Worm (Caenorhabditis elegans) whole organism, late embryonic: ENCODE data around the gene C09E8.1.
"Not testable (repeated sequence)": the region's sequence is repeated elsewhere in the genome, so short reads cannot be mapped to it uniquely, and the experiment has no call there.

ENCODE experiments used
- C38D4.7 ChIP-seq: fragments of 200-800 bp; sonication (Bioruptor generic); optimal IDR thresholded peaks from 2 replicates; lab custom pipeline; 2018; ENCODE audit warnings: mild to moderate bottlenecking, missing genetic modification characterization, moderate library complexity, missing compliant biosample characterization
- ceh-2 ChIP-seq: sonication (generic microtip); optimal IDR thresholded peaks from 2 replicates; lab custom pipeline; 2016; ENCODE audit warnings: missing genotype, missing genetic modification characterization, missing compliant biosample characterization
- ceh-22 ChIP-seq: sonication (generic microtip); optimal IDR thresholded peaks from 2 replicates; lab custom pipeline; 2017; ENCODE audit warnings: missing biosample characterization, missing genetic modification characterization
- ceh-30 ChIP-seq: fragments of 150-350 bp; optimal IDR thresholded peaks from 2 replicates; lab custom pipeline; 2014; ENCODE audit warnings: missing biosample characterization, missing genetic modification characterization
- ceh-31 ChIP-seq: sonication (generic microtip); optimal IDR thresholded peaks from 2 replicates; lab custom pipeline; 2016; ENCODE audit warnings: missing genetic modification characterization, missing compliant biosample characterization
- ceh-34 ChIP-seq: sonication (generic microtip); optimal IDR thresholded peaks from 2 replicates; lab custom pipeline; 2016; ENCODE audit warnings: mild to moderate bottlenecking, missing genetic modification characterization, missing compliant biosample characterization
- ceh-9 ChIP-seq: sonication (generic microtip); optimal IDR thresholded peaks from 2 replicates; lab custom pipeline; 2016; ENCODE audit warnings: mild to moderate bottlenecking, missing genetic modification characterization, inconsistent platforms, missing compliant biosample characterization
- dmd-4 ChIP-seq: sonication (generic microtip); optimal IDR thresholded peaks from 2 replicates; lab custom pipeline; 2016; ENCODE audit warnings: borderline replicate concordance, missing genetic modification characterization, missing compliant biosample characterization
- elt-2 ChIP-seq: sonication (generic microtip); optimal IDR thresholded peaks from 2 replicates; lab custom pipeline; 2016; ENCODE audit warnings: missing genetic modification reagents, missing genetic modification characterization, missing compliant biosample characterization
- elt-4 ChIP-seq: sonication (generic microtip); optimal IDR thresholded peaks from 2 replicates; lab custom pipeline; 2016; ENCODE audit warnings: missing genetic modification characterization, missing compliant biosample characterization
- hlh-30 ChIP-seq: sonication (generic microtip); optimal IDR thresholded peaks from 2 replicates; lab custom pipeline; 2017; ENCODE audit warnings: antibody characterized with exemption, missing genetic modification characterization, missing compliant biosample characterization; ENCODE audit not compliant: insufficient read depth
- hlh-6 ChIP-seq: sonication (generic microtip); optimal IDR thresholded peaks from 2 replicates; lab custom pipeline; 2016; ENCODE audit warnings: missing genotype, missing genetic modification characterization, missing compliant biosample characterization
- pat-9 ChIP-seq: fragments of 200-800 bp; sonication (Bioruptor generic); optimal IDR thresholded peaks from 2 replicates; lab custom pipeline; 2018; ENCODE audit warnings: mild to moderate bottlenecking, missing genetic modification characterization, moderate library complexity, missing compliant biosample characterization
- pax-1 ChIP-seq: fragments of 150-350 bp; optimal IDR thresholded peaks from 2 replicates; lab custom pipeline; 2014; ENCODE audit warnings: missing biosample characterization, missing genetic modification characterization
- pha-2 ChIP-seq: sonication (generic microtip); optimal IDR thresholded peaks from 2 replicates; lab custom pipeline; 2017; ENCODE audit warnings: mild to moderate bottlenecking, missing genetic modification characterization, missing compliant biosample characterization
- sox-2 ChIP-seq: fragments of 200-800 bp; sonication (Bioruptor generic); IDR thresholded peaks from 2 replicates; pipeline ENCODE4 v1.3.6; 2022; ENCODE audit warnings: missing genetic modification reagents, missing genetic modification characterization, missing compliant biosample characterization
- sox-4 ChIP-seq: sonication (generic microtip); optimal IDR thresholded peaks from 2 replicates; lab custom pipeline; 2017; ENCODE audit warnings: mild to moderate bottlenecking, missing genetic modification characterization, inconsistent platforms, missing compliant biosample characterization
- syd-9 ChIP-seq: sonication (generic microtip); optimal IDR thresholded peaks from 2 replicates; lab custom pipeline; 2016; ENCODE audit warnings: mild to moderate bottlenecking, missing genetic modification characterization, moderate library complexity, missing compliant biosample characterization
- unc-42 ChIP-seq: sonication (generic microtip); optimal IDR thresholded peaks from 2 replicates; lab custom pipeline; 2016; ENCODE audit warnings: missing genotype, missing genetic modification characterization, missing compliant biosample characterization
- zip-5 ChIP-seq: sonication (generic microtip); optimal IDR thresholded peaks from 2 replicates; lab custom pipeline; 2016; ENCODE audit warnings: missing genetic modification characterization, missing compliant biosample characterization
- ztf-16 ChIP-seq: sonication (generic microtip); optimal IDR thresholded peaks from 2 replicates; lab custom pipeline; 2017; ENCODE audit warnings: missing genetic modification characterization, missing compliant biosample characterization

The C09E8.1 gene

ce11 chrII:606033-606432 is 49.7 kb downstream of the C09E8.1 start, which contains the start of gene W04H10.5:
TSS of gene W04H10.5 (plus strand) at chrII:606333.
- TF ChIP-seq ceh-34 (tag; lab: Kevin White, UChicago) (no peak), sox-2 (GFP tag; lab: Robert Waterston, UW) (no peak), hlh-6 (tag; lab: Kevin White, UChicago) (no peak)

DNA sequence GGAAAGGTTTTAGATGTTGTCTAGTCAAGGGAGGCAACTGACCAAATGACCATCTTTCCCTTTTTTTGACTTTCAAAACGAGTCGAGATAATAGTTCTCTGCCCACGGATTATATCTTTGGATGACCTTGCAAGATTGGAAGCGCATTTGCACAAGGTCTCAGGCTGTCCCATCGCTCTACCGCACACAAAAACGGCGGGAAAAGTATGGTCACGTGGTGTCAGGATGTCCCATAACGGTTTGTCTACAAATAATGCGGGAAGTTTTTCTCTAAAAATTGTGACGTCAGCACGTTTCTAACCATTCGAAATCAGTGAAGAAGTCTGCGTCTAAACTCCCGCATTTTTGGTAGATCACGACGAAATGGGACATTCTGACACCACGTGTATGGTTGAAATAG is 52.1 kb downstream of the C09E8.1 start, which contains the start of gene W04H10.6:
TSS of gene W04H10.6 (minus strand) at position 101 of the 400 bp plus-strand sequence.
- TF ChIP-seq hlh-30 (tag; lab: Kevin White, UChicago) (peak; percentile 18), ztf-16 (tag; lab: Kevin White, UChicago) (no peak), sox-4 (tag; lab: Kevin White, UChicago) (no peak), pat-9 (tag; lab: Kevin White, UChicago) (no peak), elt-4 (tag; lab: Kevin White, UChicago) (no peak), elt-2 (tag; lab: Kevin White, UChicago) (no peak)

ce11 chrII:608757-609156 is 52.5 kb downstream of the C09E8.1 start, which contains the start of gene W04H10.1:
TSS of gene W04H10.1 (plus strand) at chrII:609057.
- TF ChIP-seq zip-5 (tag; lab: Kevin White, UChicago): no peak
- no peak for TF ChIP-seq ceh-9 (tag; lab: Kevin White, UChicago)
- TF ChIP-seq sox-4 (tag; lab: Kevin White, UChicago): no peak
- no peak for TF ChIP-seq dmd-4 (tag; lab: Kevin White, UChicago)
- no peak for TF ChIP-seq unc-42 (tag; lab: Kevin White, UChicago)
- no peak for TF ChIP-seq C38D4.7
- TF ChIP-seq ceh-30 (tag; lab: Kevin White, UChicago): no peak
- TF ChIP-seq pax-1 (tag; lab: Kevin White, UChicago): no peak
- no peak for TF ChIP-seq sox-2 (GFP tag; lab: Robert Waterston, UW)
- no peak for TF ChIP-seq syd-9 (tag; lab: Kevin White, UChicago)
- TF ChIP-seq ceh-22 (tag; lab: Kevin White, UChicago): no peak
- no peak for TF ChIP-seq ceh-31

DNA sequence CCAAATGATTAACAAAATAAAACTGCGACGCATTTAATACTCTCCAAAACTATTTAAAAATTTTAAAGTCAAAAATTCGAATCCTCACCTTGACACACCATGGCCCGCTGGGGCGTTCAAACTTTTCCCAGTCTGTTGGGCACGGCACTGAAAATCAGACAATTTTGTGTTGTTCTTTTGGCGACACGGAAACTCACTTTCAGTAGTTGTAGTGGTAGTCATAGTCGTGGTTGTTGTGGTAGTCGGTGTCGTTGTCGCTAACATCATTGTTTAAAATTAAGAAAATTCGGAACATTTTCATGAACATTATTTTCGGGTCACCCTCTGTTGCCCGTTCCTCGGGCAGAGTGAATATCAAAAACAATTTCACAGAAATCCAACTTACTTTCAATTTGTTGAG is 56.1 kb downstream of the C09E8.1 start, which contains the start of gene clec-118:
TSS of gene clec-118 (minus strand) at position 101 of the 400 bp plus-strand sequence.
- TF ChIP-seq ceh-31; ceh-2 (tag; lab: Kevin White, UChicago); pha-2 (tag; lab: Kevin White, UChicago): not testable (repeated sequence)
- TF ChIP-seq, all 69 proteins: peak for 0; not testable (repeated sequence) for 69
